Worm (Caenorhabditis elegans): ENCODE measurements around the gene C46A5.1.

DNA sequence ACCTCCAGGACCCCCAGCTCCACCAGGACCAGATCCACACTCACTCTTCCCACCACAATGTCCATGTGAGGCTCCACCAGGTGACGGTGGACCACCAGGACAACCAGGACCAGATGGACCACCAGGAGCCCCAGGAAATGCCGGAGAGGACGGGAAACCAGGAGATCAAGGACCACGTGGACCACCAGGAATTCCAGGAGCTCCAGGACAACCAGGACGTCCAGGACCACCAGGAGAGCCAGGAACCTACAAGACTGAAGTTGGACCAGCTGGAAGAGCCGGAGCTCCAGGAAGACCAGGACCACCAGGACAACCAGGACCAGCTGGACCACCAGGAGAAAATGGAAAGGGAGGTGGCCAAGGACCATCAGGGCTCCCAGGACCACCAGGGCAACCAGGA is 9.6 kb upstream of the C46A5.1 start:
- TF ChIP-seq ekl-4 (GFP tag; IDR thresholded peaks at IDR 0.05) (no peak), snpc-1.1 (tag; optimal IDR thresholded peaks at IDR 0.05; ENCODE audit: insufficient read depth) (no peak), F22D6.2 (tag; optimal IDR thresholded peaks at IDR 0.05) (no peak), nhr-120 (GFP tag; IDR thresholded peaks at IDR 0.05) (no peak), gei-17 (GFP tag; optimal IDR thresholded peaks at IDR 0.05) (no peak), snpc-4 (GFP tag; optimal IDR thresholded peaks at IDR 0.05) (no peak), snpc-4 (tag; optimal IDR thresholded peaks at IDR 0.05) (no peak), ZK185.1 (tag; optimal IDR thresholded peaks at IDR 0.05; ENCODE audit: poor library complexity, severe bottlenecking) (no peak), K11D2.4 (GFP tag; IDR thresholded peaks at IDR 0.05) (no peak), ceh-40 (GFP tag; IDR thresholded peaks at IDR 0.05) (no peak), ztf-25 (GFP tag; IDR thresholded peaks at IDR 0.05) (no peak), madf-3 (GFP tag; IDR thresholded peaks at IDR 0.05) (no peak), pha-4 (tag; optimal IDR thresholded peaks at IDR 0.05) (no peak), let-607 (tag; optimal IDR thresholded peaks at IDR 0.05) (no peak)

All from whole organism, young adult.